Fruit fly (Drosophila melanogaster): ENCODE data around the gene CG2685.

DNA sequence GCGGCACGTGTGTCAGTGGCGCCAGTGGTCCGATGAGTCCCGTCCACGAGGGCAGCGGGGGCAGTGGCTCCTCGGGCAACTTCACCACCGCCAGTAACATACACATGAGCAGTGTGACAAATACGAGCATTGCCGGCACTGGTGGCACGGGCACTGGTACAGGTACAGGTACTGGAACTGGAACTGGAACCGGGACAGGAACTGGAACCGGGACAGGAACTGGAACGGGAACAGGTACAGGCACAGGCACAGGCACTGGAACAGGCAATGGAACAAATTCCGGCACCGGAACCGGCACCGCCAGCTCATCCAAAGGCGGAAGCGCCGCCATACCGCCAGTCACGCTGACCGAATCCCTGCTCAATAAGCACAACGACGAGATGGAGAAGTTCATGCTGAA is 23.4 kb downstream of the CG2685 start:
- TF ChIP-seq Clk (GFP tag; optimal IDR thresholded peaks at IDR 0.05), result no peak
- TF ChIP-seq tj (GFP tag; optimal IDR thresholded peaks at IDR 0.05), result no peak
- no peak for TF ChIP-seq cic (GFP tag; optimal IDR thresholded peaks at IDR 0.05)
- TF ChIP-seq kay (GFP tag; ENCODE audit: borderline replicate concordance), result no peak
- no peak for TF ChIP-seq CG14711 (tag; optimal IDR thresholded peaks at IDR 0.05)
- TF ChIP-seq Mnt (GFP tag; optimal IDR thresholded peaks at IDR 0.05), result no peak
- no peak for TF ChIP-seq cnc (optimal IDR thresholded peaks at IDR 0.05)
- no peak for TF ChIP-seq Hr96 (GFP tag; optimal IDR thresholded peaks at IDR 0.05)
- no peak for TF ChIP-seq CG7101 (tag; optimal IDR thresholded peaks at IDR 0.05)
- no peak for TF ChIP-seq ovo (GFP tag; optimal IDR thresholded peaks at IDR 0.05)
- no peak for TF ChIP-seq CG5204 (GFP tag; optimal IDR thresholded peaks at IDR 0.05)
